Worm (Caenorhabditis elegans) whole organism, young adult: ENCODE data around the gene Y37E11AM.3.

Experiments used
- F37B4.10 ChIP-seq: fragments of 200-800 bp; sonication (Bioruptor generic); IDR thresholded peaks from 2 replicates; pipeline ENCODE4 v1.3.6; 2022; ENCODE audit warnings: missing genetic modification characterization, missing compliant biosample characterization
- ceh-100 ChIP-seq: fragments of 200-800 bp; sonication (Bioruptor generic); IDR thresholded peaks from 2 replicates; pipeline ENCODE4 v1.3.6; 2022; ENCODE audit warnings: missing genetic modification reagents, missing genetic modification characterization, missing compliant biosample characterization
- egl-44 ChIP-seq: fragments of 200-800 bp; sonication (Bioruptor generic); IDR thresholded peaks from 2 replicates; pipeline ENCODE4 v1.3.6; 2022; ENCODE audit warnings: missing genetic modification reagents, missing genetic modification characterization, missing compliant biosample characterization
- unc-62 ChIP-seq: fragments of 150-350 bp; optimal IDR thresholded peaks from 2 replicates; lab custom pipeline; 2014; ENCODE audit warnings: missing biosample characterization, missing genetic modification reagents, missing genetic modification characterization

- TF ChIP-seq F37B4.10 (GFP tag; lab: Robert Waterston, UW) (no peak), ceh-100 (GFP tag; lab: Robert Waterston, UW) (no peak), unc-62 (GFP tag; lab: Kevin White, UChicago) (no peak), egl-44 (GFP tag; lab: Robert Waterston, UW) (no peak)
Observed at ce11 chrIV:3720644-3721043, 1.7 kb upstream of the Y37E11AM.3 start.
